Fruit fly (Drosophila melanogaster) whole organism, embryonic: Measurements from ENCODE around the gene Kr-h2.
A peak's percentile ranks its signal among the peaks of the same experiment; 100 is the strongest.

Experiments used
- Awh ChIP-seq: fragments of 200-800 bp; sonication (Bioruptor generic); IDR thresholded peaks from 2 replicates; pipeline ENCODE4, ENCODE4 v1.3.6; 2022; ENCODE audit warnings: missing biosample characterization, missing genetic modification characterization
- BtbVII ChIP-seq: fragments of 200-800 bp; sonication (Bioruptor generic); optimal IDR thresholded peaks from 3 replicates; lab custom pipeline; 2017; ENCODE audit warnings: missing biosample characterization, mild to moderate bottlenecking, missing genetic modification characterization
- CG11695 ChIP-seq: fragments of 200-800 bp; sonication (Bioruptor generic); IDR thresholded peaks from 3 replicates; pipeline ENCODE4 v1.3.6; 2022; ENCODE audit warnings: missing biosample characterization, missing genetic modification characterization
- CG13894 ChIP-seq: fragments of 200-800 bp; sonication (Bioruptor generic); optimal IDR thresholded peaks from 3 replicates; lab custom pipeline; 2018; ENCODE audit warnings: missing biosample characterization, mild to moderate bottlenecking, missing genetic modification characterization, moderate library complexity
- CG14050 ChIP-seq: fragments of 200-800 bp; sonication (Bioruptor generic); IDR thresholded peaks from 3 replicates; pipeline ENCODE4 v1.3.6; 2022; ENCODE audit warnings: missing biosample characterization, missing genetic modification characterization
- CG1602 ChIP-seq: fragments of 200-800 bp; sonication (Bioruptor generic); optimal IDR thresholded peaks from 3 replicates; lab custom pipeline; 2016; ENCODE audit warnings: missing biosample characterization, missing genetic modification characterization
- CG17568 ChIP-seq: fragments of 200-800 bp; sonication (Bioruptor generic); optimal IDR thresholded peaks from 2 replicates; lab custom pipeline; 2018; ENCODE audit warnings: missing biosample characterization, mild to moderate bottlenecking, missing genetic modification characterization, moderate library complexity
- CG17612 ChIP-seq: fragments of 200-800 bp; sonication (Bioruptor generic); IDR thresholded peaks from 2 replicates; pipeline ENCODE4 v1.3.6; 2022; ENCODE audit warnings: missing biosample characterization, missing genetic modification characterization
- CG17829 ChIP-seq: fragments of 200-800 bp; optimal IDR thresholded peaks from 2 replicates; lab custom pipeline; 2019; ENCODE audit warnings: missing biosample characterization, mild to moderate bottlenecking, missing genetic modification characterization, moderate library complexity
- CG18764 ChIP-seq: fragments of 200-800 bp; sonication (Bioruptor generic); optimal IDR thresholded peaks from 3 replicates; lab custom pipeline; 2016; ENCODE audit warnings: missing biosample characterization, missing genetic modification characterization
- CG2199 ChIP-seq: fragments of 200-800 bp; sonication (Bioruptor generic); IDR thresholded peaks from 3 replicates; pipeline ENCODE4 v1.3.6; 2022; ENCODE audit warnings: missing biosample characterization, missing genetic modification characterization
- CG2889 ChIP-seq: fragments of 200-800 bp; sonication (Bioruptor generic); IDR thresholded peaks from 3 replicates; pipeline ENCODE4 v1.3.6; 2022; ENCODE audit warnings: missing biosample characterization, missing genetic modification characterization
- CG4707 ChIP-seq: fragments of 200-800 bp; sonication (Bioruptor generic); optimal IDR thresholded peaks from 2 replicates; lab custom pipeline; 2018; ENCODE audit warnings: missing biosample characterization, mild to moderate bottlenecking, missing genetic modification characterization, moderate library complexity
- CG4854 ChIP-seq: fragments of 200-800 bp; sonication (Bioruptor generic); optimal IDR thresholded peaks from 2 replicates; lab custom pipeline; 2016; ENCODE audit warnings: missing biosample characterization, missing genetic modification characterization, inconsistent platforms
- CG5953 ChIP-seq: fragments of 200-800 bp; sonication (Bioruptor generic); IDR thresholded peaks from 2 replicates; pipeline ENCODE4 v1.3.6; 2022; ENCODE audit warnings: missing biosample characterization, missing genetic modification characterization
- CG6791 ChIP-seq: fragments of 200-800 bp; sonication (Bioruptor generic); IDR thresholded peaks from 3 replicates; pipeline ENCODE4 v1.3.6; 2022; ENCODE audit warnings: missing biosample characterization, missing genetic modification characterization; ENCODE audit not compliant: partially characterized antibody
- CG9932 ChIP-seq: fragments of 200-800 bp; sonication (Bioruptor generic); IDR thresholded peaks from 2 replicates; pipeline ENCODE4 v1.3.6; 2022; ENCODE audit warnings: missing biosample characterization, missing genetic modification characterization
- Deaf1 ChIP-seq: fragments of 200-800 bp; optimal IDR thresholded peaks from 3 replicates; lab custom pipeline; 2019; ENCODE audit warnings: missing biosample characterization, mild to moderate bottlenecking, missing genetic modification characterization, moderate library complexity
- Mad ChIP-seq: fragments of 200-800 bp; sonication (Bioruptor generic); optimal IDR thresholded peaks from 2 replicates; lab custom pipeline; 2016; ENCODE audit warnings: missing biosample characterization, missing genetic modification characterization
- Mrtf ChIP-seq: fragments of 200-800 bp; sonication (Bioruptor generic); IDR thresholded peaks from 3 replicates; pipeline ENCODE4 v1.3.6; 2022; ENCODE audit warnings: missing biosample characterization, missing genetic modification characterization
- PHDP ChIP-seq: fragments of 200-800 bp; sonication (Bioruptor generic); optimal IDR thresholded peaks from 3 replicates; lab custom pipeline; 2018; ENCODE audit warnings: missing biosample characterization, mild to moderate bottlenecking, missing genetic modification characterization, moderate library complexity
- Poxn ChIP-seq: fragments of 200-800 bp; sonication (Bioruptor generic); IDR thresholded peaks from 2 replicates; pipeline ENCODE4 v1.3.6; 2022; ENCODE audit warnings: missing biosample characterization, missing genetic modification characterization
- Sox102F ChIP-seq: fragments of 200-800 bp; sonication (Bioruptor generic); optimal IDR thresholded peaks from 2 replicates; lab custom pipeline; 2018; ENCODE audit warnings: missing biosample characterization, mild to moderate bottlenecking, missing genetic modification characterization, moderate library complexity
- Taf1 ChIP-seq: fragments of 200-800 bp; sonication (Bioruptor generic); IDR thresholded peaks from 2 replicates; pipeline ENCODE4 v1.3.6; 2022; ENCODE audit warnings: missing biosample characterization, missing genetic modification characterization
- Usf ChIP-seq: fragments of 200-800 bp; sonication (Bioruptor generic); optimal IDR thresholded peaks from 2 replicates; lab custom pipeline; 2017; ENCODE audit warnings: missing genotype, missing biosample characterization, missing genetic modification characterization
- YL-1 ChIP-seq: fragments of 200-800 bp; sonication (Bioruptor generic); optimal IDR thresholded peaks from 3 replicates; lab custom pipeline; 2017; ENCODE audit warnings: missing biosample characterization, mild to moderate bottlenecking, missing genetic modification characterization
- ap ChIP-seq: fragments of 200-800 bp; sonication (Bioruptor generic); IDR thresholded peaks from 2 replicates; pipeline ENCODE4 v1.3.6; 2022; ENCODE audit warnings: missing biosample characterization, missing genetic modification characterization
- caup ChIP-seq: fragments of 200-800 bp; sonication (Bioruptor generic); optimal IDR thresholded peaks from 3 replicates; lab custom pipeline; 2017; ENCODE audit warnings: missing biosample characterization, mild to moderate bottlenecking, missing genetic modification characterization, moderate library complexity; ENCODE audit not compliant: severe bottlenecking
- crp ChIP-seq, 2 experiments: fragments of 200-800 bp; sonication (Bioruptor generic); optimal IDR thresholded peaks; 2 replicates in 1 of 2; 3 replicates in 1 of 2; lab custom pipeline; 2017; ENCODE audit warnings: missing biosample characterization in 2 of 2, missing genetic modification characterization in 2 of 2, mild to moderate bottlenecking in 1 of 2, moderate library complexity in 1 of 2
- emc ChIP-seq: fragments of 200-800 bp; sonication (Bioruptor generic); optimal IDR thresholded peaks from 2 replicates; lab custom pipeline; 2016; ENCODE audit warnings: missing biosample characterization, missing genetic modification characterization
- esg ChIP-seq: fragments of 200-800 bp; sonication (Bioruptor generic); conservative IDR thresholded peaks from 2 replicates; pipeline ENCODE4 v1.3.6; 2022; ENCODE audit warnings: missing biosample characterization, missing genetic modification characterization
- fd64A ChIP-seq: fragments of 200-800 bp; sonication (Bioruptor generic); optimal IDR thresholded peaks from 3 replicates; lab custom pipeline; 2018; ENCODE audit warnings: missing biosample characterization, mild to moderate bottlenecking, missing genetic modification characterization
- gcm2 ChIP-seq: fragments of 200-800 bp; sonication (Bioruptor generic); optimal IDR thresholded peaks from 2 replicates; lab custom pipeline; 2016; ENCODE audit warnings: missing biosample characterization, missing genetic modification characterization
- gsb-n ChIP-seq: fragments of 200-800 bp; sonication (Bioruptor generic); optimal IDR thresholded peaks from 3 replicates; lab custom pipeline; 2018; ENCODE audit warnings: missing biosample characterization, mild to moderate bottlenecking, missing genetic modification characterization
- ind ChIP-seq: fragments of 200-800 bp; sonication (Bioruptor generic); optimal IDR thresholded peaks from 3 replicates; lab custom pipeline; 2016; ENCODE audit warnings: missing biosample characterization, missing genetic modification characterization
- inv ChIP-seq: fragments of 200-800 bp; sonication (Bioruptor generic); IDR thresholded peaks from 2 replicates; pipeline ENCODE4 v1.3.6; 2022; ENCODE audit warnings: missing biosample characterization, missing genetic modification characterization; ENCODE audit not compliant: partially characterized antibody
- ken ChIP-seq: fragments of 200-800 bp; sonication (Bioruptor generic); IDR thresholded peaks from 3 replicates; pipeline ENCODE4 v1.3.6; 2022; ENCODE audit warnings: missing biosample characterization, missing genetic modification characterization
- luna ChIP-seq: fragments of 200-800 bp; sonication (Bioruptor generic); optimal IDR thresholded peaks from 2 replicates; lab custom pipeline; 2016; ENCODE audit warnings: missing biosample characterization, missing genetic modification characterization
- mam ChIP-seq: fragments of 200-800 bp; sonication (Bioruptor generic); optimal IDR thresholded peaks from 3 replicates; lab custom pipeline; 2016; ENCODE audit warnings: missing biosample characterization, missing genetic modification characterization
- mirr ChIP-seq: fragments of 200-800 bp; sonication (Bioruptor generic); optimal IDR thresholded peaks from 3 replicates; lab custom pipeline; 2018; ENCODE audit warnings: missing biosample characterization, mild to moderate bottlenecking, missing genetic modification characterization
- peb ChIP-seq: fragments of 200-800 bp; sonication (Bioruptor generic); IDR thresholded peaks from 2 replicates; pipeline ENCODE4 v1.3.6; 2022; ENCODE audit warnings: missing biosample characterization, missing genetic modification characterization
- pnt ChIP-seq: fragments of 200-800 bp; sonication (Bioruptor generic); optimal IDR thresholded peaks from 3 replicates; lab custom pipeline; 2016; ENCODE audit warnings: missing biosample characterization, missing genetic modification characterization
- pros ChIP-seq: fragments of 200-800 bp; sonication (Bioruptor generic); optimal IDR thresholded peaks from 3 replicates; lab custom pipeline; 2019; ENCODE audit warnings: missing biosample characterization, mild to moderate bottlenecking, missing genetic modification characterization, moderate library complexity
- salm ChIP-seq: fragments of 200-800 bp; sonication (Bioruptor generic); optimal IDR thresholded peaks from 2 replicates; lab custom pipeline; 2018; ENCODE audit warnings: missing biosample characterization, mild to moderate bottlenecking, missing genetic modification characterization
- sim ChIP-seq: fragments of 200-800 bp; sonication (Bioruptor generic); IDR thresholded peaks from 2 replicates; pipeline ENCODE4 v1.3.6; 2022; ENCODE audit warnings: missing biosample characterization, missing genetic modification characterization
- sima ChIP-seq: fragments of 200-800 bp; sonication (Bioruptor generic); optimal IDR thresholded peaks from 2 replicates; lab custom pipeline; 2016; ENCODE audit warnings: missing biosample characterization, missing genetic modification characterization
- sisA ChIP-seq: fragments of 200-800 bp; sonication (Bioruptor generic); IDR thresholded peaks from 2 replicates; pipeline ENCODE4 v1.3.6; 2022; ENCODE audit warnings: missing biosample characterization, missing genetic modification characterization
- tup ChIP-seq: fragments of 200-800 bp; sonication (Bioruptor generic); optimal IDR thresholded peaks from 2 replicates; lab custom pipeline; 2016; ENCODE audit warnings: missing biosample characterization, mild to moderate bottlenecking, missing genetic modification characterization, moderate library complexity
- unc-4 ChIP-seq: fragments of 200-800 bp; sonication (Bioruptor generic); IDR thresholded peaks from 2 replicates; pipeline ENCODE4 v1.3.6; 2022; ENCODE audit warnings: missing biosample characterization, missing genetic modification characterization; ENCODE audit not compliant: partially characterized antibody
- usp ChIP-seq: fragments of >200 bp; optimal IDR thresholded peaks from 2 replicates; lab custom pipeline; 2017; ENCODE audit warnings: missing biosample characterization, missing genetic modification characterization
- wdn ChIP-seq: fragments of 200-800 bp; sonication (Bioruptor generic); IDR thresholded peaks from 2 replicates; pipeline ENCODE4 v1.3.6; 2022; ENCODE audit warnings: missing biosample characterization, missing genetic modification characterization

The Kr-h2 gene

dm6 chr2L:6070656-6071231, at the start of gene Kr-h2, which contains the start of gene CG9154 (continued):
- TF ChIP-seq usp (GFP tag; lab: Kevin White, UChicago) (no peak), Usf (GFP tag; lab: Kevin White, UChicago) (peak; percentile 3), CG17829 (tag; lab: Kevin White, UChicago) (peak; percentile 64), tup (GFP tag; lab: Kevin White, UChicago) (no peak), Deaf1 (peak; percentile 33), sim (no peak), CG17612 (GFP tag; lab: Robert Waterston, UW) (no peak), CG2199 (GFP tag; lab: Robert Waterston, UW) (no peak), inv (GFP tag; lab: Robert Waterston, UW) (peak; percentile 57; the same call in 1 of the 2 replicates), BtbVII (GFP tag; lab: Kevin White, UChicago) (no peak), Awh (GFP tag; lab: Robert Waterston, UW) (no peak), Mrtf (GFP tag; lab: Robert Waterston, UW) (no peak), CG2889 (GFP tag; lab: Robert Waterston, UW) (no peak), Mad (no peak), CG1602 (no peak), mirr (peak; percentile 24), CG4707 (no peak), PHDP (tag; lab: Kevin White, UChicago) (peak; percentile 29), sisA (GFP tag; lab: Robert Waterston, UW) (no peak), mam (GFP tag; lab: Kevin White, UChicago) (peak; percentile 8), luna (GFP tag; lab: Kevin White, UChicago) (no peak), wdn (GFP tag; lab: Robert Waterston, UW) (no peak), gsb-n (tag; lab: Kevin White, UChicago) (no peak), gcm2 (GFP tag; lab: Kevin White, UChicago) (no peak), pros (GFP tag; lab: Kevin White, UChicago) (no peak), fd64A (no peak), CG6791 (GFP tag; lab: Robert Waterston, UW) (peak; percentile 75; the same call in 2 of the 3 replicates), ken (GFP tag; lab: Robert Waterston, UW) (no peak), CG18764 (GFP tag; lab: Kevin White, UChicago) (no peak), ind (no peak), emc (GFP tag; lab: Kevin White, UChicago) (no peak), ap (GFP tag; lab: Robert Waterston, UW) (no peak), CG4854 (GFP tag; lab: Kevin White, UChicago) (no peak), pnt (GFP tag; lab: Kevin White, UChicago) (no peak), peb (GFP tag; lab: Robert Waterston, UW) (no peak), CG14050 (GFP tag; lab: Robert Waterston, UW) (no peak; the same call in 2 of the 3 replicates), caup (GFP tag; lab: Kevin White, UChicago) (no peak), CG5953 (GFP tag; lab: Robert Waterston, UW) (no peak), unc-4 (GFP tag; lab: Robert Waterston, UW) (peak; percentile 61), CG9932 (peak; percentile 60), esg (GFP tag; lab: Robert Waterston, UW) (no peak), Sox102F (GFP tag; lab: Kevin White, UChicago) (no peak), CG11695 (GFP tag; lab: Robert Waterston, UW) (no peak), CG13894 (tag; lab: Kevin White, UChicago) (peak; percentile 57), YL-1 (GFP tag; lab: Kevin White, UChicago) (peak; percentile 8), crp (GFP tag; optimal IDR thresholded peaks at IDR 0.05; lab: Kevin White, UChicago) (peak in 1 of 2 experiments; percentile 12), sima (GFP tag; lab: Kevin White, UChicago) (no peak), Taf1 (GFP tag; lab: Robert Waterston, UW) (no peak), salm (tag; lab: Kevin White, UChicago) (no peak), Poxn (GFP tag; lab: Robert Waterston, UW) (no peak), CG17568 (GFP tag; lab: Kevin White, UChicago) (no peak)
